Worm (Caenorhabditis elegans) whole organism, L2 larva: ENCODE data around the gene C28F5.1.

Source experiments
- C34F6.9 ChIP-seq: fragments of 150-350 bp; optimal IDR thresholded peaks from 2 replicates; lab custom pipeline; 2014; ENCODE audit warnings: missing biosample characterization, missing genetic modification characterization
- F13H6.1 ChIP-seq: sonication (generic microtip); optimal IDR thresholded peaks from 2 replicates; lab custom pipeline; 2016; ENCODE audit warnings: missing genetic modification characterization, missing compliant biosample characterization
- R02D3.7 ChIP-seq: fragments of 150-350 bp; optimal IDR thresholded peaks from 2 replicates; lab custom pipeline; 2014; ENCODE audit warnings: missing biosample characterization, missing genetic modification characterization
- Y55F3AM.14 ChIP-seq: fragments of 200-800 bp; sonication (Bioruptor generic); optimal IDR thresholded peaks from 2 replicates; lab custom pipeline; 2018; ENCODE audit warnings: mild to moderate bottlenecking, missing genetic modification characterization, missing compliant biosample characterization
- blmp-1 ChIP-seq: sonication (generic microtip); optimal IDR thresholded peaks from 2 replicates; lab custom pipeline; 2017; ENCODE audit warnings: missing genetic modification characterization, mild to moderate bottlenecking, missing compliant biosample characterization, antibody characterized with exemption, moderate library complexity; ENCODE audit not compliant: insufficient read depth
- ceh-16 ChIP-seq: fragments of 150-350 bp; optimal IDR thresholded peaks from 2 replicates; lab custom pipeline; 2014; ENCODE audit warnings: missing biosample characterization, missing genetic modification characterization
- crh-2 ChIP-seq: sonication (generic microtip); optimal IDR thresholded peaks from 2 replicates; lab custom pipeline; 2017; ENCODE audit warnings: missing biosample characterization, missing genetic modification characterization
- egl-27 ChIP-seq: sonication (generic microtip); optimal IDR thresholded peaks from 3 replicates; lab custom pipeline; 2017; ENCODE audit warnings: missing biosample characterization, missing genetic modification reagents, missing genetic modification characterization
- elt-1 ChIP-seq: fragments of 150-350 bp; optimal IDR thresholded peaks from 2 replicates; lab custom pipeline; 2014; ENCODE audit warnings: missing biosample characterization, missing genetic modification characterization
- elt-3 ChIP-seq: sonication (generic microtip); optimal IDR thresholded peaks from 2 replicates; lab custom pipeline; 2017; ENCODE audit warnings: missing biosample characterization, missing genetic modification characterization
- fos-1 ChIP-seq: fragments of 150-350 bp; optimal IDR thresholded peaks from 2 replicates; lab custom pipeline; 2014; ENCODE audit warnings: missing biosample characterization, missing genetic modification characterization
- lin-13 ChIP-seq: fragments of 150-350 bp; optimal IDR thresholded peaks from 2 replicates; lab custom pipeline; 2014; ENCODE audit warnings: missing biosample characterization, missing genetic modification reagents, missing genetic modification characterization
- lin-39 ChIP-seq: fragments of 150-350 bp; optimal IDR thresholded peaks from 2 replicates; lab custom pipeline; 2014; ENCODE audit warnings: missing biosample characterization, missing genetic modification reagents, missing genetic modification characterization
- mbf-1 ChIP-seq: sonication (generic microtip); optimal IDR thresholded peaks from 2 replicates; lab custom pipeline; 2017; ENCODE audit warnings: missing biosample characterization, missing genetic modification characterization
- nhr-10 ChIP-seq: sonication (generic microtip); optimal IDR thresholded peaks from 2 replicates; lab custom pipeline; 2017; ENCODE audit warnings: missing biosample characterization, missing genetic modification characterization
- nhr-11 ChIP-seq: fragments of 150-350 bp; optimal IDR thresholded peaks from 2 replicates; lab custom pipeline; 2014; ENCODE audit warnings: missing biosample characterization, missing genetic modification characterization
- nhr-12 ChIP-seq: fragments of 150-350 bp; optimal IDR thresholded peaks from 2 replicates; lab custom pipeline; 2014; ENCODE audit warnings: missing biosample characterization, missing genetic modification characterization
- nhr-23 ChIP-seq: fragments of 150-350 bp; optimal IDR thresholded peaks from 2 replicates; lab custom pipeline; 2014; ENCODE audit warnings: missing biosample characterization, missing genetic modification reagents, missing genetic modification characterization
- nhr-25 ChIP-seq: fragments of 150-350 bp; sonication (generic microtip); optimal IDR thresholded peaks from 3 replicates; lab custom pipeline; 2014; ENCODE audit warnings: missing biosample characterization, missing genetic modification characterization
- nhr-6 ChIP-seq: fragments of 150-350 bp; optimal IDR thresholded peaks from 2 replicates; lab custom pipeline; 2014; ENCODE audit warnings: missing biosample characterization, missing genetic modification characterization
- sem-4 ChIP-seq: fragments of 150-350 bp; optimal IDR thresholded peaks from 2 replicates; lab custom pipeline; 2014; ENCODE audit warnings: missing biosample characterization, missing genetic modification reagents, missing genetic modification characterization
- skn-1 ChIP-seq: sonication (generic microtip); optimal IDR thresholded peaks from 2 replicates; lab custom pipeline; 2017; ENCODE audit warnings: missing biosample characterization, missing genetic modification characterization
- sma-3 ChIP-seq: sonication (generic microtip); optimal IDR thresholded peaks from 2 replicates; lab custom pipeline; 2016; ENCODE audit warnings: missing genetic modification reagents, missing genetic modification characterization, missing compliant biosample characterization
- sma-9 ChIP-seq, 2 experiments: fragments of 150-350 bp in 1 of 2; sonication (generic microtip) in 1 of 2; optimal IDR thresholded peaks; 2 replicates each; lab custom pipeline; 2014 to 2016; ENCODE audit warnings: missing genetic modification characterization in 2 of 2, mild to moderate bottlenecking in 1 of 2, missing biosample characterization in 1 of 2, missing compliant biosample characterization in 1 of 2, missing genetic modification reagents in 1 of 2, moderate library complexity in 1 of 2
- unc-55 ChIP-seq: fragments of 150-350 bp; sonication (generic microtip); optimal IDR thresholded peaks from 3 replicates; lab custom pipeline; 2014; ENCODE audit warnings: missing biosample characterization, missing genetic modification reagents, missing genetic modification characterization
- unc-62 ChIP-seq: fragments of 150-350 bp; optimal IDR thresholded peaks from 2 replicates; lab custom pipeline; 2014; ENCODE audit warnings: missing biosample characterization, missing genetic modification reagents, missing genetic modification characterization
- zag-1 ChIP-seq: fragments of 150-350 bp; optimal IDR thresholded peaks from 2 replicates; lab custom pipeline; 2014; ENCODE audit warnings: missing biosample characterization, missing genetic modification characterization
- ztf-4 ChIP-seq: fragments of 150-350 bp; optimal IDR thresholded peaks from 2 replicates; lab custom pipeline; 2014; ENCODE audit warnings: missing biosample characterization, missing genetic modification characterization

Gene C28F5.1

ce11 chrII:7478487-7479234, 26.4 kb upstream of the C28F5.1 start, which contains the start of the genes aka-1 and ubc-6 (continued):
- TF ChIP-seq sma-9 (GFP tag; optimal IDR thresholded peaks at IDR 0.05; lab: Kevin White, UChicago): peak; percentile 60
- no peak for TF ChIP-seq sma-9 (tag; optimal IDR thresholded peaks at IDR 0.05; lab: Kevin White, UChicago)
- peak; percentile 78 for TF ChIP-seq lin-13 (GFP tag; lab: Kevin White, UChicago)
- no peak for TF ChIP-seq nhr-23 (tag; lab: Kevin White, UChicago)
- peak; percentile 80 for TF ChIP-seq sem-4 (tag; lab: Kevin White, UChicago)
- peak; percentile 92 for TF ChIP-seq F13H6.1 (tag; lab: Kevin White, UChicago)
- no peak for TF ChIP-seq nhr-12
- TF ChIP-seq nhr-6 (tag; lab: Kevin White, UChicago): peak; percentile 59
- TF ChIP-seq nhr-25 (tag; lab: Kevin White, UChicago): peak; percentile 83
- TF ChIP-seq nhr-10 (tag; lab: Kevin White, UChicago): no peak
- peak; percentile 81 for TF ChIP-seq C34F6.9

DNA sequence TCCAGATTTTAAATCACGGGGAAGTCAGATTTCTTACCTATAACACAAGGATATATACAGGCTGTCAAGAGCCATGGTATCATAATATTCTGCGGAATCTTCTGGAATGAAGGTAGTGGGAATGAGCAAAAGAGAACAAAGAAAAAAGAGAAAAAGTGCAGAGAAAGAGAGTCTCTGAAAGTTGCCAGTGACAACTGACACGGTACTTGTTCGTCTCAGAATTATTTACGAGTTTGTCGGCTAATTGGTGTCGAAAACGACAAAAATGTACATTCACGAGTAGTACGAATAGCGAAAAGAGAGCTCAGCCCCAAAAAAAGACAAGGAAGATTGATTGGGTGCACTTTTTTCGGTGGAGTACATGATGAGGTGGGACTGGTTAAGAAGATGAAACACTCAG, 22.1 kb upstream of the C28F5.1 start, which contains the start of gene cah-2:
Gene cah-2 (minus strand): TSS at position 101 of the 400 bp plus-strand sequence.
- TF ChIP-seq zag-1 (tag; lab: Kevin White, UChicago): no peak
- TF ChIP-seq elt-3: no peak
- no peak for TF ChIP-seq elt-1 (tag; lab: Kevin White, UChicago)
- no peak for TF ChIP-seq lin-39 (tag; lab: Kevin White, UChicago)
- no peak for TF ChIP-seq ceh-16 (tag; lab: Kevin White, UChicago)
- no peak for TF ChIP-seq Y55F3AM.14
- TF ChIP-seq fos-1 (tag; lab: Kevin White, UChicago): no peak
- TF ChIP-seq C34F6.9: no peak
- no peak for TF ChIP-seq nhr-6 (tag; lab: Kevin White, UChicago)
- no peak for TF ChIP-seq skn-1 (tag; lab: Kevin White, UChicago)

DNA sequence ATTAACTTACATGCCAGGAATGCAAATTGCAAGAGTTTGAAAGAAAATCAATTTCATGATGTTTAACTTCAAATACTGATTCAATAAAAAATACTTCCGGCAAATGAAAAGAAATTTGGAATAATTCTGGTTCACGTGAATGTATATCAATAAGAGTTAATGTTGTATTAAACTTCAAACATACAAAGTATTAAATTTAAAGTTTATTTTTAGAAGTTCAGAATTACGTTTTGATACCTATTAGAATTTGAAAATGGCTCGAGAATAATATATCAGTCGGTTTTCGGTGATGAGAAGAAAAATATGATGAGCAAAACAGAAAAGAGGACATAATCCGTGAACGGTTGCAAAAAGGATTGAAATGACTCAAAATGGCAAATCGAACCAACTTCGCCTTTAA, 15.5 kb upstream of the C28F5.1 start, which contains the start of gene D1022.9:
Gene D1022.9 (minus strand): TSS at position 101 of the 400 bp plus-strand sequence.
- TF ChIP-seq lin-13 (GFP tag; lab: Kevin White, UChicago): no peak
- TF ChIP-seq fos-1 (tag; lab: Kevin White, UChicago): no peak
- TF ChIP-seq unc-62 (GFP tag; lab: Kevin White, UChicago): no peak
- no peak for TF ChIP-seq lin-39 (tag; lab: Kevin White, UChicago)
- no peak for TF ChIP-seq sma-3
- TF ChIP-seq crh-2 (tag; lab: Kevin White, UChicago): no peak
- no peak for TF ChIP-seq unc-55 (GFP tag; lab: Kevin White, UChicago)
- TF ChIP-seq R02D3.7 (tag; lab: Kevin White, UChicago): no peak
- no peak for TF ChIP-seq nhr-12
- no peak for TF ChIP-seq F13H6.1 (tag; lab: Kevin White, UChicago)
- no peak for TF ChIP-seq nhr-6 (tag; lab: Kevin White, UChicago)

ce11 chrII:7493599-7493998, 11.5 kb upstream of the C28F5.1 start, which contains the start of gene nas-23:
Gene nas-23, minus strand, starts transcription at chrII:7493699.
- TF ChIP-seq ztf-4 (no peak), elt-1 (tag; lab: Kevin White, UChicago) (no peak), skn-1 (tag; lab: Kevin White, UChicago) (no peak), nhr-11 (tag; lab: Kevin White, UChicago) (no peak), egl-27 (tag; lab: Kevin White, UChicago) (no peak), C34F6.9 (no peak)

DNA sequence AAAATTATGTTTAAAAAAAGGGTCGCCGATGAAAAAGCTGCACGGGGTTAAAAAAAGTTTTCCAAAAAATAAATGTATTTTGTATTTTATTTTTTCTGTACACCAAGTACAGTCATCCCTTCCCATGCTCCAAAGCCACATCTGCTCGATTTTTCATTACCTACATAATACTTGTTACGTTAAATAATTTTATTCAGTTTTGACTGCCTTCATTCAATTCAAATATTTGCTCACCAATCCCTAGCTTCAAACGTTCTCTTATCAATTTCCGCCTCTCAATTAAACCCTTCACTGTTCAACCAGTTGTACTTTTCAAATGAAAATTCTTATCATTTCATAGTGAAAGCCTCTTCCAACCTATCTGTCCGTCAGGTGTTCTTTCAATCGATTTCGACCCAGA, 10.9 kb upstream of the C28F5.1 start, which contains the start of gene R10H1.1:
Gene R10H1.1 (plus strand): TSS at position 301 of the 400 bp plus-strand sequence.
- no peak for TF ChIP-seq C34F6.9
- no peak for TF ChIP-seq blmp-1 (tag; lab: Kevin White, UChicago)
- no peak for TF ChIP-seq skn-1 (tag; lab: Kevin White, UChicago)
- no peak for TF ChIP-seq mbf-1 (tag; lab: Kevin White, UChicago)
- TF ChIP-seq fos-1 (tag; lab: Kevin White, UChicago): no peak
- no peak for TF ChIP-seq unc-55 (GFP tag; lab: Kevin White, UChicago)
- TF ChIP-seq lin-39 (tag; lab: Kevin White, UChicago): no peak
- TF ChIP-seq sem-4 (tag; lab: Kevin White, UChicago): no peak
- no peak for TF ChIP-seq nhr-6 (tag; lab: Kevin White, UChicago)
- TF ChIP-seq, all 48 proteins: peak for 0
